Worm (Caenorhabditis elegans): ENCODE results near the gene med-1.

DNA sequence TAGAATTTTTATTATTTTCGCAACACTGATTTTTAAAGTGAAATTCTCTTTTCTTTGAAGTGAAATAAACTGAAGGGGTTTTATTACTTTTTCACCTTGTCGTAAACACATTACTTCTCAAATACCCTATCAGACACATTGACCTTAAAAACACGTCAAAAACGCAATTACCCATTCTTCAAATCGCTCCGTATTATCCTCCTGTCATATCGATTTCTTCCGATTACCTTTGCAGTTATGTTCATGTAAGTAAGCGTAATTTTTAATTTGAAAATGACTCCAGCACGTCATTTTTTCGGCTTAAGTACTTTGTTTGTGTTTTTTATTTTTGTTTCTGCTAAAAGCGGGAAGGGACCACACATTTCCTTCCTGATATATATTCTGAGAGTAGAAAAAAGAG is 7.9 kb downstream of the med-1 start:
- TF ChIP-seq pqm-1 (tag; optimal IDR thresholded peaks at IDR 0.05) (no peak), nhr-76 (tag; optimal IDR thresholded peaks at IDR 0.05) (no peak), ama-1 (optimal IDR thresholded peaks at IDR 0.05) (no peak), snpc-4 (tag; optimal IDR thresholded peaks at IDR 0.05) (no peak), ceh-82 (tag; optimal IDR thresholded peaks at IDR 0.05) (no peak)

All from whole organism, L3 larva.